Fruit fly (Drosophila melanogaster) Kc167 (cell line): ENCODE measurements around the gene Herp.

Experiments
- Myc ChIP-seq: fragments of >200 bp; optimal IDR thresholded peaks from 2 replicates; lab custom pipeline; 2017; ENCODE audit warnings: missing external identifiers
- Sin3A ChIP-seq: fragments of >200 bp; optimal IDR thresholded peaks from 2 replicates; lab custom pipeline; 2018; ENCODE audit warnings: missing external identifiers
- insv ChIP-seq: fragments of >200 bp; optimal IDR thresholded peaks from 3 replicates; lab custom pipeline; 2018; ENCODE audit warnings: missing external identifiers
- psq ChIP-seq: fragments of >200 bp; optimal IDR thresholded peaks from 2 replicates; lab custom pipeline; 2017; ENCODE audit warnings: missing external identifiers
- ttk ChIP-seq: sonication (Bioruptor generic); optimal IDR thresholded peaks from 2 replicates; lab custom pipeline; 2017; ENCODE audit warnings: missing external identifiers

- TF ChIP-seq Sin3A (lab: Kevin White, UChicago) (no peak), Myc (lab: Kevin White, UChicago) (no peak), psq (lab: Kevin White, UChicago) (no peak), ttk (lab: Kevin White, UChicago) (no peak), insv (lab: Kevin White, UChicago) (no peak)
These were observed 46.0 kb downstream of the Herp start, which contains the start of gene CG46025 for dm6 chr2L:7753874-7754273.
